Worm (Caenorhabditis elegans): ENCODE measurements around the gene T12D8.10.

The T12D8.10 gene

ce11 chrIII:13637681-13638080 is 4.4 kb downstream of the T12D8.10 start:
- TF ChIP-seq ceh-8 (GFP tag; optimal IDR thresholded peaks at IDR 0.05) = no peak
- peak in 1 of 2 experiments; percentile 18 for TF ChIP-seq lsy-2 (tag; optimal IDR thresholded peaks at IDR 0.05)
- TF ChIP-seq dsc-1 (tag; optimal IDR thresholded peaks at IDR 0.05) = no peak
- peak; percentile 58 for TF ChIP-seq fkh-10 (GFP tag; optimal IDR thresholded peaks at IDR 0.05)
- TF ChIP-seq mdl-1 (tag; optimal IDR thresholded peaks at IDR 0.05) = no peak
- TF ChIP-seq mab-9 (GFP tag; IDR thresholded peaks at IDR 0.05) = no peak
- TF ChIP-seq elt-3 (tag; optimal IDR thresholded peaks at IDR 0.05) = no peak
- TF ChIP-seq vab-15 (tag; optimal IDR thresholded peaks at IDR 0.05) = no peak
- no peak for TF ChIP-seq pax-3 (tag; optimal IDR thresholded peaks at IDR 0.05)
- no peak for TF ChIP-seq lin-35 (GFP tag; optimal IDR thresholded peaks at IDR 0.05)
- TF ChIP-seq ets-5 (GFP tag; IDR thresholded peaks at IDR 0.05) = no peak
- TF ChIP-seq nhr-71 (tag; optimal IDR thresholded peaks at IDR 0.05) = peak; percentile 1
- TF ChIP-seq ceh-82 (tag; optimal IDR thresholded peaks at IDR 0.05) = peak in 2 of 3 experiments; percentile 4 to 12
- peak; percentile 52 for TF ChIP-seq ces-1 (GFP tag; optimal IDR thresholded peaks at IDR 0.05)
- peak; percentile 59 for TF ChIP-seq lin-14 (GFP tag; optimal IDR thresholded peaks at IDR 0.05)
- no peak for TF ChIP-seq unc-86 (tag; optimal IDR thresholded peaks at IDR 0.05)

DNA sequence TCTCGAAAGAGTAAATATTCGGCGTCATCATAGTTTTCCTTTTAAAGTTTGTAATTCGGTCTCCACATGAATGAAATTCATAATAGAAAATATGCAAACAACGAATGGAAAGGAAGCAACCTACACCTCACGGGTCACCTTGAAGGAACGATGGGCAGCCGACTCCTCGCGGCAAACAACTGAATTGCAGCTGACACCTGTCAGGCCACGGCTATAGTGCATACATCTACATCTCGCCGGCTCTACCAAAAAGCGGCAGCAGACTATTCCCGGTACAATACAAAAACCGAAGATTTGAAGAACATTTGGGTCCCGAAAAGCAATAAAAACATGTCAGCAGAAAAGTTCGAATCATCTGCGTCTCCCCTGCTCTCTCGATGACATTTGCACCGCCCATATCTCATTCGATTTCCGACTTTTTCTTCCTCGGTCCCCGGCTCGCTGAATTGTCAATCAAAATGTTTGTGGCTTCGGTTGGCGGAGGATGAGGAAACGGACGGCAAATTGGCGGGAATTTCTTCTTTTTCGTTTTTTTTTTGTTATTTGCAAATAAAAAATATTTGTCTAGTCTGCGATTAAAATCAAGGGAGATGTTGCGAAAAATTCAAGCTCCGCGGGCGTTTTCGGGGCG is 6.3 kb downstream of the T12D8.10 start:
- no peak for TF ChIP-seq blmp-1 (tag; optimal IDR thresholded peaks at IDR 0.05)
- peak in 2 of 3 experiments; percentile 27 to 54 for TF ChIP-seq ceh-82 (tag; optimal IDR thresholded peaks at IDR 0.05)
- no peak for TF ChIP-seq elt-3 (tag; optimal IDR thresholded peaks at IDR 0.05)
- TF ChIP-seq alr-1 (tag; optimal IDR thresholded peaks at IDR 0.05; ENCODE audit: borderline replicate concordance) = no peak
- TF ChIP-seq C34B4.2 (tag; optimal IDR thresholded peaks at IDR 0.05) = no peak
- TF ChIP-seq tbx-2 (tag; optimal IDR thresholded peaks at IDR 0.05) = peak; percentile 12
- no peak for TF ChIP-seq jun-1 (tag; optimal IDR thresholded peaks at IDR 0.05)
- TF ChIP-seq efl-3 (GFP tag; optimal IDR thresholded peaks at IDR 0.05) = no peak
- TF ChIP-seq ceh-63 (GFP tag; optimal IDR thresholded peaks at IDR 0.05) = no peak
- TF ChIP-seq ces-1 (GFP tag; optimal IDR thresholded peaks at IDR 0.05) = no peak
- no peak for TF ChIP-seq ets-5 (GFP tag; IDR thresholded peaks at IDR 0.05)
- no peak for TF ChIP-seq nhr-84 (tag; optimal IDR thresholded peaks at IDR 0.05)
- peak; percentile 72 for TF ChIP-seq snpc-4 (tag; optimal IDR thresholded peaks at IDR 0.05)
- no peak for TF ChIP-seq nhr-47 (tag; optimal IDR thresholded peaks at IDR 0.05)
- TF ChIP-seq snu-23 (GFP tag; optimal IDR thresholded peaks at IDR 0.05) = no peak
- TF ChIP-seq zag-1 (tag; optimal IDR thresholded peaks at IDR 0.05) = no peak
- no peak for TF ChIP-seq unc-30 (tag; optimal IDR thresholded peaks at IDR 0.05)
- TF ChIP-seq swsn-7 (tag; optimal IDR thresholded peaks at IDR 0.05) = peak; percentile 13
- no peak for TF ChIP-seq nhr-20 (tag; optimal IDR thresholded peaks at IDR 0.05)
- TF ChIP-seq nhr-76 (tag; optimal IDR thresholded peaks at IDR 0.05) = no peak
- no peak for TF ChIP-seq F16B12.6 (tag; optimal IDR thresholded peaks at IDR 0.05)
- no peak for TF ChIP-seq lin-39 (tag; optimal IDR thresholded peaks at IDR 0.05)
- no peak for TF ChIP-seq mef-2 (tag; optimal IDR thresholded peaks at IDR 0.05)
- TF ChIP-seq sox-4 (tag; optimal IDR thresholded peaks at IDR 0.05) = no peak
- peak; percentile 5 for TF ChIP-seq lin-13 (GFP tag; optimal IDR thresholded peaks at IDR 0.05)
- TF ChIP-seq nhr-237 (tag; optimal IDR thresholded peaks at IDR 0.05) = no peak
- TF ChIP-seq nhr-12 (tag; optimal IDR thresholded peaks at IDR 0.05) = no peak
- no peak for TF ChIP-seq nhr-90 (tag; optimal IDR thresholded peaks at IDR 0.05; ENCODE audit: poor library complexity)
- TF ChIP-seq vab-15 (tag; optimal IDR thresholded peaks at IDR 0.05) = no peak
- TF ChIP-seq nhr-11 (tag; optimal IDR thresholded peaks at IDR 0.05) = no peak
- no peak for TF ChIP-seq egl-13 (tag; optimal IDR thresholded peaks at IDR 0.05)
- no peak for TF ChIP-seq mep-1 (tag; optimal IDR thresholded peaks at IDR 0.05)
- no peak for TF ChIP-seq ztf-4 (tag; optimal IDR thresholded peaks at IDR 0.05)
- no peak for TF ChIP-seq fkh-8 (tag; optimal IDR thresholded peaks at IDR 0.05)
- no peak for TF ChIP-seq ceh-8 (GFP tag; optimal IDR thresholded peaks at IDR 0.05)
- no peak for TF ChIP-seq unc-130 (tag; optimal IDR thresholded peaks at IDR 0.05)
- TF ChIP-seq xbp-1 (tag; optimal IDR thresholded peaks at IDR 0.05) = no peak
- TF ChIP-seq nhr-71 (tag; optimal IDR thresholded peaks at IDR 0.05) = peak; percentile 12
- TF ChIP-seq hlh-4 (tag; optimal IDR thresholded peaks at IDR 0.05) = no peak
- no peak for TF ChIP-seq lin-15B (tag; optimal IDR thresholded peaks at IDR 0.05)
- no peak for TF ChIP-seq elt-2 (tag; optimal IDR thresholded peaks at IDR 0.05)

Data from whole organism, L1 larva.